Worm (Caenorhabditis elegans) whole organism, mixed stage, embryonic: ENCODE results near the gene btb-10.
"Not testable (repeated sequence)": the region's sequence is repeated elsewhere in the genome, so short reads cannot be mapped to it uniquely, and the experiment has no call there.

Source experiments
- M03D4.4 ChIP-seq: sonication (generic microtip); optimal IDR thresholded peaks from 2 replicates; lab custom pipeline; 2017; ENCODE audit warnings: mild to moderate bottlenecking, missing genetic modification characterization, missing compliant biosample characterization
- bed-3 ChIP-seq: fragments of 200-800 bp; sonication (Bioruptor generic); optimal IDR thresholded peaks from 3 replicates; lab custom pipeline; 2018; ENCODE audit warnings: mild to moderate bottlenecking, missing genetic modification characterization, moderate library complexity, missing compliant biosample characterization
- blmp-1 ChIP-seq: fragments of 150-350 bp; optimal IDR thresholded peaks from 2 replicates; lab custom pipeline; 2014; ENCODE audit warnings: missing biosample characterization, missing genetic modification characterization
- ceh-43 ChIP-seq: fragments of 200-800 bp; sonication (Bioruptor generic); optimal IDR thresholded peaks from 2 replicates; lab custom pipeline; 2018; ENCODE audit warnings: mild to moderate bottlenecking, missing genetic modification characterization, moderate library complexity, missing compliant biosample characterization
- ceh-83 ChIP-seq: fragments of 200-800 bp; sonication (Bioruptor generic); optimal IDR thresholded peaks from 2 replicates; lab custom pipeline; 2018; ENCODE audit warnings: mild to moderate bottlenecking, missing genetic modification characterization, missing compliant biosample characterization
- ces-1 ChIP-seq: fragments of 150-350 bp; optimal IDR thresholded peaks from 2 replicates; lab custom pipeline; 2014; ENCODE audit warnings: missing biosample characterization, missing genetic modification reagents, missing genetic modification characterization
- drap-1 ChIP-seq: fragments of 200-800 bp; sonication (Bioruptor generic); optimal IDR thresholded peaks from 3 replicates; lab custom pipeline; 2018; ENCODE audit warnings: mild to moderate bottlenecking, missing genetic modification characterization, missing compliant biosample characterization
- elt-1 ChIP-seq: sonication (generic microtip); optimal IDR thresholded peaks from 2 replicates; lab custom pipeline; 2017; ENCODE audit warnings: missing genetic modification characterization, mild to moderate bottlenecking, missing compliant biosample characterization, antibody characterized with exemption, moderate library complexity, borderline replicate concordance; ENCODE audit not compliant: insufficient read depth
- elt-3 ChIP-seq: fragments of 150-350 bp; optimal IDR thresholded peaks from 2 replicates; lab custom pipeline; 2014; ENCODE audit warnings: missing biosample characterization, missing genetic modification characterization
- ham-2 ChIP-seq: fragments of 200-800 bp; sonication (Bioruptor generic); optimal IDR thresholded peaks from 2 replicates; lab custom pipeline; 2018; ENCODE audit warnings: mild to moderate bottlenecking, missing genetic modification characterization, missing compliant biosample characterization
- hlh-1 ChIP-seq: fragments of 150-350 bp; optimal IDR thresholded peaks from 2 replicates; lab custom pipeline; 2014; ENCODE audit warnings: missing biosample characterization, missing genetic modification reagents, missing genetic modification characterization
- lin-32 ChIP-seq: fragments of 200-800 bp; sonication (Bioruptor generic); optimal IDR thresholded peaks from 2 replicates; lab custom pipeline; 2018; ENCODE audit warnings: mild to moderate bottlenecking, missing genetic modification characterization, missing compliant biosample characterization
- lsy-2 ChIP-seq: fragments of 150-350 bp; optimal IDR thresholded peaks from 2 replicates; lab custom pipeline; 2014; ENCODE audit warnings: missing biosample characterization, missing genetic modification characterization
- mep-1 ChIP-seq: fragments of 150-350 bp; optimal IDR thresholded peaks from 2 replicates; lab custom pipeline; 2017; ENCODE audit warnings: missing biosample characterization, missing genetic modification reagents, missing genetic modification characterization, inconsistent platforms
- mls-2 ChIP-seq: sonication (generic microtip); optimal IDR thresholded peaks from 2 replicates; lab custom pipeline; 2016; ENCODE audit warnings: mild to moderate bottlenecking, missing genetic modification characterization, moderate library complexity, missing compliant biosample characterization
- nhr-2 ChIP-seq: fragments of 150-350 bp; optimal IDR thresholded peaks from 2 replicates; lab custom pipeline; 2014; ENCODE audit warnings: missing biosample characterization, missing genetic modification characterization
- nhr-237 ChIP-seq: fragments of 150-350 bp; optimal IDR thresholded peaks from 2 replicates; lab custom pipeline; 2014; ENCODE audit warnings: missing biosample characterization, missing genetic modification characterization
- nhr-28 ChIP-seq: fragments of 150-350 bp; optimal IDR thresholded peaks from 2 replicates; lab custom pipeline; 2014; ENCODE audit warnings: missing biosample characterization, missing genetic modification characterization
- nhr-76 ChIP-seq: sonication (generic microtip); optimal IDR thresholded peaks from 2 replicates; lab custom pipeline; 2017; ENCODE audit warnings: missing biosample characterization, missing genetic modification characterization
- pha-4 ChIP-seq: fragments of 150-350 bp; optimal IDR thresholded peaks from 2 replicates; lab custom pipeline; 2018; ENCODE audit warnings: missing biosample characterization, missing genetic modification reagents, missing genetic modification characterization
- sem-2 ChIP-seq: fragments of 200-800 bp; sonication (Bioruptor generic); optimal IDR thresholded peaks from 2 replicates; lab custom pipeline; 2018; ENCODE audit warnings: mild to moderate bottlenecking, missing genetic modification characterization, missing compliant biosample characterization
- sptf-1 ChIP-seq: sonication (generic microtip); optimal IDR thresholded peaks from 2 replicates; lab custom pipeline; 2017; ENCODE audit warnings: mild to moderate bottlenecking, missing genetic modification characterization, moderate library complexity, missing compliant biosample characterization
- unc-39 ChIP-seq: fragments of 150-350 bp; optimal IDR thresholded peaks from 2 replicates; lab custom pipeline; 2014; ENCODE audit warnings: missing biosample characterization, missing genetic modification characterization
- ztf-11 ChIP-seq: fragments of 150-350 bp; optimal IDR thresholded peaks from 2 replicates; lab custom pipeline; 2014; ENCODE audit warnings: missing biosample characterization, missing genetic modification characterization

The btb-10 gene

DNA sequence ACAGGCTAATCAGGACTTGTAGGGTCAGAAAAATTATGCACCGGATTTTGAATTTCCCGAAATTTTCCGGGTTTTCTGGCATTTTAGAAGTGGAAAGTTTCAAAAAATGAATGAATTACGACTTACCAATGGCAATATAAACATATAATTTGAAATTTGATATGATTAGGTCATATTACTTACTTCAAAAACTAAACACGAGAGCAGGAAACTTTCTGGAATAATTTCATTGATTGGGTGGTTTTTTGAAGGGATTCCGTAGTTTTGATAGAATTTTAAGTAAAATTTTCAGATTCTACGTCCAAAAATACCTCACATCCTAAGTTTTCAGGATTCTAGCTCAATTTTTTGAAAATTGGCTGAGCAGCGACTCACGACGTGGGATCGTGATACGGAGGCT lies 14.8 kb upstream of the btb-10 start, which contains the start of gene K02E7.11:
Gene K02E7.11, minus strand, starts transcription at position 101 of the 400 bp plus-strand sequence.
- TF ChIP-seq lsy-2 (no peak), blmp-1 (no peak), elt-1 (tag; lab: Kevin White, UChicago) (no peak), ces-1 (GFP tag; lab: Kevin White, UChicago) (no peak), lin-32 (GFP tag; lab: Kevin White, UChicago) (no peak), pha-4 (tag; lab: Kevin White, UChicago) (no peak)

DNA sequence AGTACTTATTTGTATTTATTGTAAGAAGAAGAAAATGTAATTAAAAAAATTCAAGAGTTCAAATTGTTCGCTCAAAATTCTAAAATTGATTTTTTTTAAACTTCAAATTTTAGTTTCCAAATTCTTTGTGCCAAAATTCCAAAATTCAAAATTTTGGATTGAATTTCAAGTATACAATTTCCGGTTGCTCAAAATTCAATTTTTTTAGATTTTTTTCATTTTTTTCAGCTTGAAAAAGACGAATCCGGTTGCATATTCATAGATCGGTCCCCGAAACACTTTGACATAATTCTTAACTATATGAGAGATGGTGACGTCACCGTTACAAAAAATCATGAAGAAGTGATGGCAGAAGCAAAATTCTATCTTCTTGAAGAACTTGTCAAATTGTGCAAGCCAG lies 11.5 kb upstream of the btb-10 start, which contains the start of gene K02E7.4:
Gene K02E7.4, plus strand, starts transcription at position 301 of the 400 bp plus-strand sequence.
- TF ChIP-seq mls-2 (no peak), nhr-237 (tag; lab: Kevin White, UChicago) (no peak), ces-1 (GFP tag; lab: Kevin White, UChicago) (no peak)

DNA sequence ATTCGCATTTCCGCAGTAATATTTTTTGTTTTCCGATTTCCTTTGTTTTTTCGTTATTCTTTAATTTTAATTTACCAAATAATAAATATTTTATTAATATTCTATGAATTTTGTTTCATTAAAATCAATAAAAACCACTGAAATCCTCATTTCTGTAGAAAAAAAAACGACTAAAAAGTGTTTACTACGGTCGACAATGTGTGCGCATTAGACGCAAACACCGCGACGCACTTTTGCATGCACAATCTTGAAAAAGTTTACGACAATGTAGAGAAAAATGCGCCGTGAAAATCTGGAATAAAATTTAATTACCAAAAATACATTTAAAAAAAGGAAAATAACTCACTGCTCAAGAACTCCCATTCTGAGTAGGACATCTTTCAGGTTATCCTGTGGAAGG lies 10.8 kb upstream of the btb-10 start:
- TF ChIP-seq lsy-2: peak; percentile 61
- no peak for TF ChIP-seq nhr-76 (tag; lab: Kevin White, UChicago)
- no peak for TF ChIP-seq lin-32 (GFP tag; lab: Kevin White, UChicago)

DNA sequence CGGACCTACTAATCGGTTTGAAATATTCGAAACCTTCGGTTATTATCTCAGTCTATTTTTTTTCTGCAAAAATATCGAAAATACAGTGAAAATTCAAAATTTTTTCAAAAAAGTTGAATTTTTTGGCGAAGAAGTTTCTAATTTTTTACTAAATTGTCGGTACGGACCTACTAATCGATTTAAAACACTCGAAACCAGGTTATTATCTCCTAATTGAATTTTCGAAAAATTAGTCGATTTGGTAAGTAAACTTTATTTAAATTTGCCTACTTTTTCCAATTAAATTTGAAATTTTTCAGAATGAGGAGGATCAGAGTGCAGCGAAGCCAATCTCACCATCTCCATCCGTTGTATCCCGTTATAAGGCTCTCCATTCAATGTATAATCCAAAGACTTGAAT lies 10.3 kb upstream of the btb-10 start, which contains the start of gene K02E7.12:
Gene K02E7.12, plus strand, starts transcription at position 301 of the 400 bp plus-strand sequence.
- TF ChIP-seq mls-2 (no peak), drap-1 (GFP tag; lab: Kevin White, UChicago) (no peak), bed-3 (GFP tag; lab: Kevin White, UChicago) (no peak), ztf-11 (tag; lab: Kevin White, UChicago) (no peak), M03D4.4 (tag; lab: Kevin White, UChicago) (no peak), ceh-43 (GFP tag; lab: Kevin White, UChicago) (no peak), ceh-83 (GFP tag; lab: Kevin White, UChicago) (no peak)

DNA sequence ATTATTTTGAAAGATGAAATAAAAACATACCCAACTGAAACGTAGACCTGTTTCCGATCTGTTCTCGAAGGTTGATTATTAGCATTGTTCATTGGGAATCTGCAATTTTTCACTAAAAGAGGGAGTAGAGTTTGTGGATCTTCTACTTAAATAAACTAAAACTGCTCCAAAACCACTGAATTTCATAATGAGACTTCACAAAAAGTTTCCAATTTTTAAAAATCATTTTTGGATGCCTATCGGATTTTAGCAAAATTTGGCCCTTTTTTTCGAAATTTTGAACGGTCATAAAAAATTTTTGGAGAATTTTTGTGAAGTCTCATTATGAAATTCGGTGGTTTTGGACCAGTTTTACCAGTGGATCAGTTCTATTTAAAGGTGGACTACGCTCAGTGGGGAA lies 6.3 kb upstream of the btb-10 start, which contains the start of gene K02E7.10:
Gene K02E7.10, minus strand, starts transcription at position 101 of the 400 bp plus-strand sequence.
- TF ChIP-seq sptf-1 (tag; lab: Kevin White, UChicago) (no peak), hlh-1 (tag; lab: Kevin White, UChicago) (no peak), lsy-2 (no peak), nhr-28 (tag; lab: Kevin White, UChicago) (no peak), nhr-76 (tag; lab: Kevin White, UChicago) (no peak), M03D4.4 (tag; lab: Kevin White, UChicago) (no peak), sem-2 (GFP tag; lab: Kevin White, UChicago) (no peak)

DNA sequence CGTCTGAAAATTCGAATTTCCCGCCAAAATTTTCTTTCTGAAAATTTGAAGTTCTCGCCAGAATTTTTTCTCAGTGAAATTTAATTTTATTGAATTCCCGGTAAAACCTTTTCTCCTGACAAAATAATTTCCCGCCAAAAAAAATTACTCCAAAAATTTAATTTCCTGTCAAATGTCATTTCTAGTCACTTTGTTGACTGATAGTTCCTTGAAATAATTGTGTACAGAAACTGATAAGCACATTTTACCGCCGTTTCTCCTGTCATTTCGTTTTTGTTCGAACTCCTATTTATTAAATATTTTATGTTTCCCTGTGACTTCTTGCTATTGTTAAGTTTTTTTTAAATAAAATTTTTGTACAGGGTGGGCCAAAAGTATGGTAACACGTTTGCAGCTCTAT lies 3.3 kb upstream of the btb-10 start:
- TF ChIP-seq nhr-2 (tag; lab: Kevin White, UChicago): no peak
- no peak for TF ChIP-seq nhr-237 (tag; lab: Kevin White, UChicago)
- no peak for TF ChIP-seq pha-4 (tag; lab: Kevin White, UChicago)
- no peak for TF ChIP-seq unc-39
- no peak for TF ChIP-seq elt-1 (tag; lab: Kevin White, UChicago)
- no peak for TF ChIP-seq elt-3
- TF ChIP-seq bed-3 (GFP tag; lab: Kevin White, UChicago): no peak
- TF ChIP-seq nhr-76 (tag; lab: Kevin White, UChicago): no peak
- TF ChIP-seq ham-2 (GFP tag; lab: Kevin White, UChicago): no peak
- TF ChIP-seq drap-1 (GFP tag; lab: Kevin White, UChicago): no peak
- no peak for TF ChIP-seq nhr-28 (tag; lab: Kevin White, UChicago)
- TF ChIP-seq blmp-1: no peak
- no peak for TF ChIP-seq ztf-11 (tag; lab: Kevin White, UChicago)

DNA sequence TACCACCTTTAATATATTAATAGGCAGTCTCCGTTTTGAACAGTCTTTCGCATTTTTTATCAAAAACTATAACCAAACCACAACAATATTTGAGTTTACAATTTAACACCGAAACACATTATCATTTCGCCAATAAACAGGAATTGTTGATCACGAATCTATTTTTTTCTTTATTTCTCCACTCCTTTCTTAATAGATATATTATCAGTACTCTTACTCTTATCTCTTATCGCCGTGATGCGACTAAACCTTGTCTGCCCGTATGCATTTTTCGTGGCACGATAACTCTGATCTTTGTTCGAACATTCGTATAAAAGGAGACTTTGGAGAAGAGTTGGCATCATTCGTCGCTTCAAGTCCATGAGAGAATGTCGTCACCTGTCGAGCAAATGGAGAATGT lies 3.8 kb downstream of the btb-10 start:
- no peak for TF ChIP-seq nhr-76 (tag; lab: Kevin White, UChicago)

DNA sequence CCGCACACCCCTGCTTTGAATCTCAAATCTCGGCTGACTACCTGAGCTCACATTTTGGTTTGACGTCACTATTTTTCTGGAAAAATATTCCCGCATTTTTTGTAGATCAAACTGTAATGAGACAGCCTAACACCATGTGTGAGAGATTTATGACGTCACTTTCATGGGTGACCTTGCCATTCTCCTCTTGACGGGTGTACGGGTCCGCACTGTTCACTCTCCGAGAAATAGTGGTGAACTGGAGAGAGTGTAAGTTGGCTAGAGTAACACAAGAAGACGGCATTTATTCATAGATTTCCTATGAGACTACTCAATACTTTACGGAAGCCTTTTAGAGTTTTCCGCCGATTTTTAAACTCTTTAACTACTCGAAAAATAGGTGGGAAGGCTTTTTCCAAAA lies 5.9 kb downstream of the btb-10 start, which contains the start of gene K02E7.7:
Gene K02E7.7, plus strand, starts transcription at position 301 of the 400 bp plus-strand sequence.
- TF ChIP-seq mep-1; pha-4 (tag; lab: Kevin White, UChicago); ztf-11 (tag; lab: Kevin White, UChicago): not testable (repeated sequence)
